Worm (Caenorhabditis elegans) whole organism, L4 larva: Measurements from ENCODE around the gene nstp-2.

ENCODE experiments used
- F10B5.3 ChIP-seq: sonication (generic microtip); optimal IDR thresholded peaks from 2 replicates; lab custom pipeline; 2016; ENCODE audit warnings: mild to moderate bottlenecking, missing genetic modification characterization, missing compliant biosample characterization
- F26F4.8 ChIP-seq: fragments of 200-800 bp; sonication (Bioruptor generic); conservative IDR thresholded peaks from 2 replicates; pipeline ENCODE4 v1.3.6; 2022; ENCODE audit warnings: missing genetic modification characterization, missing compliant biosample characterization
- T26A8.4 ChIP-seq: fragments of 200-800 bp; sonication (Bioruptor generic); IDR thresholded peaks from 2 replicates; pipeline ENCODE4 v1.3.6; 2022; ENCODE audit warnings: missing genetic modification characterization, missing compliant biosample characterization
- Y105C5A.15 ChIP-seq: fragments of 200-800 bp; sonication (Bioruptor generic); IDR thresholded peaks from 2 replicates; pipeline ENCODE4 v1.3.6; 2022; ENCODE audit warnings: missing genetic modification characterization, missing compliant biosample characterization
- Y5F2A.4 ChIP-seq: fragments of 200-800 bp; sonication (Bioruptor generic); optimal IDR thresholded peaks from 2 replicates; lab custom pipeline; 2018; ENCODE audit warnings: mild to moderate bottlenecking, missing genetic modification characterization, missing compliant biosample characterization
- ZK546.5 ChIP-seq, 2 experiments: sonication (generic microtip); optimal IDR thresholded peaks; 2 replicates each; lab custom pipeline; 2017; ENCODE audit warnings: missing biosample characterization in 2 of 2, missing genetic modification characterization in 2 of 2
- aha-1 ChIP-seq: fragments of 150-350 bp; peaks from one replicate; lab custom pipeline; 2014; ENCODE audit warnings: missing biosample characterization, missing genetic modification characterization
- aly-2 ChIP-seq: sonication (generic microtip); optimal IDR thresholded peaks from 2 replicates; lab custom pipeline; 2018; ENCODE audit warnings: missing biosample characterization, missing genetic modification characterization
- ama-1 ChIP-seq: fragments of 150-350 bp; optimal IDR thresholded peaks from 2 replicates; lab custom pipeline; 2014; ENCODE audit warnings: inconsistent platforms, mixed read lengths
- ceh-32 ChIP-seq: sonication (generic microtip); optimal IDR thresholded peaks from 2 replicates; lab custom pipeline; 2016; ENCODE audit warnings: mild to moderate bottlenecking, missing genetic modification characterization, missing compliant biosample characterization; ENCODE audit not compliant: poor library complexity
- ceh-62 ChIP-seq: sonication (generic microtip); optimal IDR thresholded peaks from 2 replicates; lab custom pipeline; 2017; ENCODE audit warnings: missing biosample characterization, missing genetic modification characterization
- ces-1 ChIP-seq: fragments of 150-350 bp; sonication (generic microtip); optimal IDR thresholded peaks from 4 replicates; lab custom pipeline; 2014; ENCODE audit warnings: missing biosample characterization, missing genetic modification reagents, missing genetic modification characterization
- ctbp-1 ChIP-seq: fragments of 200-800 bp; sonication (Bioruptor generic); IDR thresholded peaks from 2 replicates; pipeline ENCODE4 v1.3.6; 2022; ENCODE audit warnings: missing genetic modification reagents, missing genetic modification characterization, missing compliant biosample characterization
- daf-16 ChIP-seq, 3 experiments: sonication (generic microtip); optimal IDR thresholded peaks; 2 replicates each; lab custom pipeline; 2016 to 2017; ENCODE audit warnings: missing genetic modification characterization in 3 of 3, missing genetic modification reagents in 3 of 3, mild to moderate bottlenecking in 2 of 3, missing compliant biosample characterization in 2 of 3, missing biosample characterization in 1 of 3, moderate library complexity in 1 of 3
- daf-19 ChIP-seq: fragments of 200-800 bp; sonication (Bioruptor generic); conservative IDR thresholded peaks from 2 replicates; pipeline ENCODE4 v1.3.6; 2022; ENCODE audit warnings: missing genetic modification characterization, missing compliant biosample characterization
- dmd-8 ChIP-seq: fragments of 200-800 bp; sonication (Bioruptor generic); IDR thresholded peaks from 2 replicates; pipeline ENCODE4 v1.3.6; 2022; ENCODE audit warnings: missing genetic modification characterization, missing compliant biosample characterization
- dmd-9 ChIP-seq: fragments of 200-800 bp; sonication (Bioruptor generic); IDR thresholded peaks from 2 replicates; pipeline ENCODE4 v1.3.6; 2022; ENCODE audit warnings: missing genetic modification reagents, missing genetic modification characterization, missing compliant biosample characterization
- dve-1 ChIP-seq: sonication (generic microtip); optimal IDR thresholded peaks from 2 replicates; lab custom pipeline; 2017; ENCODE audit warnings: antibody characterized with exemption, mild to moderate bottlenecking, missing genetic modification characterization, missing compliant biosample characterization; ENCODE audit not compliant: insufficient read depth
- fkh-10 ChIP-seq: fragments of 150-350 bp; optimal IDR thresholded peaks from 2 replicates; lab custom pipeline; 2014; ENCODE audit warnings: missing biosample characterization, missing genetic modification reagents, missing genetic modification characterization
- fos-1 ChIP-seq: fragments of 150-350 bp; optimal IDR thresholded peaks from 2 replicates; lab custom pipeline; 2014; ENCODE audit warnings: missing biosample characterization, missing genetic modification characterization
- gei-8 ChIP-seq: fragments of 200-800 bp; sonication (Bioruptor generic); optimal IDR thresholded peaks from 2 replicates; lab custom pipeline; 2018; ENCODE audit warnings: mild to moderate bottlenecking, missing genetic modification characterization, missing compliant biosample characterization
- hif-1 ChIP-seq, 2 experiments: sonication (generic microtip); optimal IDR thresholded peaks; 2 replicates each; lab custom pipeline; 2016 to 2017; ENCODE audit warnings: missing compliant biosample characterization in 2 of 2, missing genetic modification characterization in 2 of 2, missing genetic modification reagents in 2 of 2, missing genotype in 2 of 2, mild to moderate bottlenecking in 1 of 2
- lim-7 ChIP-seq: fragments of 200-800 bp; sonication (Bioruptor generic); IDR thresholded peaks from 2 replicates; pipeline ENCODE4 v1.3.6; 2022; ENCODE audit warnings: missing genetic modification characterization, missing compliant biosample characterization
- lin-1 ChIP-seq: fragments of 200-800 bp; sonication (Bioruptor generic); IDR thresholded peaks from 2 replicates; pipeline ENCODE4 v1.3.6; 2022; ENCODE audit warnings: missing genetic modification reagents, missing genetic modification characterization, missing compliant biosample characterization
- lin-29 ChIP-seq: fragments of 200-800 bp; sonication (Bioruptor generic); IDR thresholded peaks from 2 replicates; pipeline ENCODE4 v1.3.6; 2022; ENCODE audit warnings: missing genetic modification reagents, missing genetic modification characterization, missing compliant biosample characterization
- nhr-102 ChIP-seq: sonication (generic microtip); optimal IDR thresholded peaks from 2 replicates; lab custom pipeline; 2016; ENCODE audit warnings: mild to moderate bottlenecking, missing genetic modification characterization, moderate library complexity, missing compliant biosample characterization
- nhr-237 ChIP-seq: sonication (generic microtip); optimal IDR thresholded peaks from 2 replicates; lab custom pipeline; 2017; ENCODE audit warnings: missing biosample characterization, missing genetic modification characterization
- nhr-28 ChIP-seq: fragments of 150-350 bp; optimal IDR thresholded peaks from 2 replicates; lab custom pipeline; 2014; ENCODE audit warnings: missing biosample characterization, missing genetic modification characterization
- nhr-41 ChIP-seq: fragments of 200-800 bp; sonication (Bioruptor generic); IDR thresholded peaks from 2 replicates; pipeline ENCODE4 v1.3.6; 2022; ENCODE audit warnings: missing genetic modification reagents, missing genetic modification characterization, missing compliant biosample characterization
- nhr-42 ChIP-seq: fragments of 200-800 bp; sonication (Bioruptor generic); IDR thresholded peaks from 2 replicates; pipeline ENCODE4 v1.3.6; 2022; ENCODE audit warnings: missing genetic modification characterization, missing compliant biosample characterization
- nhr-6 ChIP-seq: fragments of 150-350 bp; optimal IDR thresholded peaks from 2 replicates; lab custom pipeline; 2014; ENCODE audit warnings: missing biosample characterization, missing genetic modification characterization
- nhr-77 ChIP-seq: fragments of 150-350 bp; optimal IDR thresholded peaks from 2 replicates; lab custom pipeline; 2014; ENCODE audit warnings: missing biosample characterization, missing genetic modification characterization
- php-3 ChIP-seq: fragments of 200-800 bp; sonication (Bioruptor generic); IDR thresholded peaks from 2 replicates; pipeline ENCODE4 v1.3.6; 2022; ENCODE audit warnings: missing genetic modification reagents, missing genetic modification characterization, missing compliant biosample characterization
- pqm-1 ChIP-seq: sonication (generic microtip); optimal IDR thresholded peaks from 2 replicates; lab custom pipeline; 2017; ENCODE audit warnings: missing biosample characterization, missing genetic modification characterization
- skn-1 ChIP-seq: fragments of 150-350 bp; optimal IDR thresholded peaks from 2 replicates; lab custom pipeline; 2014; ENCODE audit warnings: missing biosample characterization, missing genetic modification characterization
- zag-1 ChIP-seq: fragments of 150-350 bp; optimal IDR thresholded peaks from 2 replicates; lab custom pipeline; 2014; ENCODE audit warnings: missing biosample characterization, missing genetic modification characterization
- zfp-2 ChIP-seq: sonication (generic microtip); optimal IDR thresholded peaks from 2 replicates; lab custom pipeline; 2016; ENCODE audit warnings: mild to moderate bottlenecking, missing genetic modification characterization, missing compliant biosample characterization
- zfp-3 ChIP-seq: fragments of 200-800 bp; sonication (Bioruptor generic); conservative IDR thresholded peaks from 2 replicates; pipeline ENCODE4 v1.3.6; 2022; ENCODE audit warnings: missing genetic modification reagents, missing genetic modification characterization, missing compliant biosample characterization
- zip-2 ChIP-seq: fragments of 150-350 bp; optimal IDR thresholded peaks from 2 replicates; lab custom pipeline; 2014; ENCODE audit warnings: missing biosample characterization, missing genetic modification characterization
- ztf-7 ChIP-seq: fragments of 150-350 bp; optimal IDR thresholded peaks from 2 replicates; lab custom pipeline; 2014; ENCODE audit warnings: missing biosample characterization, missing genetic modification characterization

nstp-2 gene

DNA sequence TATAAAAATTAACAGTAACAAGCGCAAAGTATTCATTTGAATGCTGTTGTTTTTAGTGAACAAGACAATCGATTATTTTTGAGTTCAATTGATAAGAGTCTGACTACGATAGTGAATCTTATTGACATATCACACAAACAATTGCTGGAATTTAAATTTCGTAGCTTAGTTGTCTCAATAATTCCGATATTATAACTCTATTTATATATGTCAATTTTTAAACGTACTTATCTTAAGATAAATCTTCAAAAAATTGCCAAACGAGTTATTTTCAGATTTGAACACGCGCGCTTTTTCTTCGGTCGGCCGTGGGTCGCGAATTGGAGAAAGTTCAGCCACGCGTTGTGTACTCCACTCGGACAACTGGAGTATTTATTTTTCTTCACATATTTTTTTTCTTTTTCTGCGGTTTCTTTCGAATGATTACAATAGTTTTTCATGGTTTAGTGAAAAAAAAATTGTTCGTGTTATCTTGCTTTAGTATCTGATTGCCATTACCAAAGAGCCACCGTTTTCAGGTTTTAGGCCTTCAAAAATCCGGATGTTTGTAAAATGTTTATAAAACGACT is 25.8 kb upstream of the nstp-2 start, which contains the start of the genes cest-5.1 and C01B10.9 (continued):
- TF ChIP-seq ZK546.5 (tag; optimal IDR thresholded peaks at IDR 0.05; lab: Kevin White, UChicago) (no peak), nhr-237 (tag; lab: Kevin White, UChicago) (no peak), lin-29 (GFP tag; lab: Robert Waterston, UW) (no peak), php-3 (no peak), hif-1 (tag; optimal IDR thresholded peaks at IDR 0.05; lab: Kevin White, UChicago) (peak in 1 of 2 experiments; percentile 90), ceh-32 (tag; lab: Kevin White, UChicago) (no peak), nhr-6 (tag; lab: Kevin White, UChicago) (no peak), zfp-3 (GFP tag; lab: Robert Waterston, UW) (no peak), ceh-62 (tag; lab: Kevin White, UChicago) (no peak), fos-1 (tag; lab: Kevin White, UChicago) (no peak), gei-8 (GFP tag; lab: Kevin White, UChicago) (no peak), F10B5.3 (no peak), zip-2 (tag; lab: Kevin White, UChicago) (peak; percentile 4), aha-1 (tag; lab: Kevin White, UChicago) (no peak), ama-1 (no peak), lim-7 (GFP tag; lab: Robert Waterston, UW) (no peak), dmd-8 (no peak), dmd-9 (no peak; the same call in 1 of the 2 replicates), pqm-1 (tag; lab: Kevin White, UChicago) (no peak)

DNA sequence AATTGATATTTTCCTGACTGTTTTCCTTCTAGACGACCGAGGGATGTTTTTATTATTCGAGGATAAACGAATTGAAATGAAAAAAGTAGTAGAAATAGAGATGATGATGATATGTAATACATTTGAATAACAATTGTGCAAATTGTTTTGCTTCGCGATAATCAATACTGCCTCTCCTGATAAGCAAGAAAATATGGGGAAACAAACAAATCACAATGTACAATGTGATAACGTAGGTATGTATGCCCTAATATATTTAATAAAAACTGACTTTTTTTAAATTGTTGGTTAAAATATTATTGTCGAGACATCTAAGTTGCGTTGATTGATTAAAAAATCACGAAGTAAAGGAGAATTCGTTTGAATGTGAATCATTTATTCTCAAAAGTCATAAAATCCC is 21.8 kb upstream of the nstp-2 start, which contains the start of gene cest-5.2:
Gene cest-5.2 (minus strand): TSS at position 128 of the 400 bp plus-strand sequence.
- peak; percentile 5 for TF ChIP-seq nhr-102 (tag; lab: Kevin White, UChicago)
- peak; percentile 51 for TF ChIP-seq dve-1 (tag; lab: Kevin White, UChicago)
- no peak for TF ChIP-seq daf-19
- TF ChIP-seq ces-1 (GFP tag; lab: Kevin White, UChicago), result no peak
- TF ChIP-seq pqm-1 (tag; lab: Kevin White, UChicago), result peak; percentile 68
- TF ChIP-seq nhr-28, result peak; percentile 54
- TF ChIP-seq daf-16 (GFP tag; optimal IDR thresholded peaks at IDR 0.05; lab: Kevin White, UChicago), result no peak
- TF ChIP-seq daf-16 (tag; optimal IDR thresholded peaks at IDR 0.05; lab: Kevin White, UChicago), result peak; percentile 81

- TF ChIP-seq nhr-77 (tag; lab: Kevin White, UChicago), result no peak
- no peak for TF ChIP-seq Y105C5A.15 (GFP tag; lab: Robert Waterston, UW)
- no peak for TF ChIP-seq T26A8.4 (GFP tag; lab: Robert Waterston, UW)
- TF ChIP-seq fos-1 (tag; lab: Kevin White, UChicago), result no peak
- no peak for TF ChIP-seq ctbp-1 (GFP tag; lab: Robert Waterston, UW)
- no peak for TF ChIP-seq zag-1 (tag; lab: Kevin White, UChicago)
- no peak for TF ChIP-seq ceh-62 (tag; lab: Kevin White, UChicago)
- no peak for TF ChIP-seq nhr-42 (GFP tag; lab: Robert Waterston, UW)
- no peak for TF ChIP-seq daf-16 (GFP tag; optimal IDR thresholded peaks at IDR 0.05; lab: Kevin White, UChicago)
- no peak for TF ChIP-seq daf-16 (tag; optimal IDR thresholded peaks at IDR 0.05; lab: Kevin White, UChicago)
- TF ChIP-seq zfp-2 (tag; lab: Kevin White, UChicago), result no peak
- TF ChIP-seq nhr-41 (GFP tag; lab: Robert Waterston, UW), result no peak
- TF ChIP-seq F26F4.8 (GFP tag; lab: Robert Waterston, UW), result no peak
- TF ChIP-seq ztf-7 (tag; lab: Kevin White, UChicago), result no peak
- no peak for TF ChIP-seq skn-1 (tag; lab: Kevin White, UChicago)
- no peak for TF ChIP-seq fkh-10 (GFP tag; lab: Kevin White, UChicago)
- TF ChIP-seq aly-2, result no peak
- no peak for TF ChIP-seq hif-1 (tag; optimal IDR thresholded peaks at IDR 0.05; lab: Kevin White, UChicago)
- no peak for TF ChIP-seq Y5F2A.4
- TF ChIP-seq lin-1, result no peak
- TF ChIP-seq nhr-237 (tag; lab: Kevin White, UChicago), result no peak
Measured at ce11 chrIV:6623390-6623789, 17.4 kb upstream of the nstp-2 start, which contains the start of gene C01B10.44. TSS of gene C01B10.44 (plus strand) at chrIV:6623690.
